Worm (Caenorhabditis elegans): ENCODE results near the gene F38E1.6.
A peak's percentile ranks its signal among the peaks of the same experiment; 100 is the strongest.
"Not testable (repeated sequence)": the region's sequence is repeated elsewhere in the genome, so short reads cannot be mapped to it uniquely, and the experiment has no call there.

F38E1.6 gene

DNA sequence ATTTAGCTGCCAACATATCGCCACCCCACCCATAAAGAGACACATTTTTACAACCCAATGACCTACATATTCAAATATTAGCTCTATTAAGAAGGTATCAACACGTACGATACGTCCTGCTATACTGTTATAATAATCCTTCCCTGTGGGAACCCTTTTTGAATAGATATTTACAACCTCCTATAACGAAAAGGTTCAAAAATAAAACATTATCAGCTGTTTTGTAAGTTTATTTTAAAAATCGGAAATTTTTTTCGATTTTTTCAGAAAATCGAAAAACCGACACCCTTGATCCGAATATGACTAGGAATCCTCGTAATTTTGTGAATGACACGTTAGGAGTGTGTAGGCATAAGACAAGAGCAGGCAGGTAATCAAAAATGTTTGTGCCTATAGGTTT lies 19.0 kb upstream of the F38E1.6 start, which contains the start of gene C08D8.7:
C08D8.7 (plus strand) TSS at position 301 of the 400 bp plus-strand sequence.
- TF ChIP-seq med-1 (GFP tag; optimal IDR thresholded peaks at IDR 0.05; ENCODE audit: insufficient read depth); ztf-29 (GFP tag; IDR thresholded peaks at IDR 0.05); T22C8.4 (GFP tag; IDR thresholded peaks at IDR 0.05): not testable (repeated sequence)

DNA sequence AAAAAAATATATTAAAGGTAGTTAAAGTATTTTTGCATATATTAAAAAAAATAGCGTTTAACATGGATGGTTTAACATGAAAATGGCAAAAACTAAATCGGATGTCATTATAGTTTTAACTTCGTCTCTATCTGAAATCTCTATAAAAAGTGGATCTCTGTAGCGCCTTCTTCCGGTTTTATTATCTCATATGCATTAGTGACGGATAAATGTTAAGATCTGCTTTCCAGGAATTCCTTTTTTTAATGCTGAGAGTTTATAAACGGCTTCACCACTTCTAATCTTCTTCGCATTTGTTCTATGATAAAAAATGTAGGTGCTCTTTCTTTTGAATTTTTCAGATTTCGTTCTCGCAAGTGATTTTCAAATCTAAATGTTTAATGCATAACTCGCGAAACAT lies 17.5 kb upstream of the F38E1.6 start:
- TF ChIP-seq med-1 (GFP tag; optimal IDR thresholded peaks at IDR 0.05; ENCODE audit: insufficient read depth) (no peak), klf-2 (GFP tag; conservative IDR thresholded peaks at IDR 0.05) (no peak), ref-1 (GFP tag; conservative IDR thresholded peaks at IDR 0.05) (no peak), tab-1 (GFP tag; IDR thresholded peaks at IDR 0.05) (no peak), flt-1 (GFP tag; IDR thresholded peaks at IDR 0.05) (no peak), ztf-29 (GFP tag; IDR thresholded peaks at IDR 0.05) (no peak), T22C8.4 (GFP tag; IDR thresholded peaks at IDR 0.05) (no peak), cog-1 (tag; optimal IDR thresholded peaks at IDR 0.05) (no peak), ztf-23 (GFP tag; IDR thresholded peaks at IDR 0.05) (no peak)

DNA sequence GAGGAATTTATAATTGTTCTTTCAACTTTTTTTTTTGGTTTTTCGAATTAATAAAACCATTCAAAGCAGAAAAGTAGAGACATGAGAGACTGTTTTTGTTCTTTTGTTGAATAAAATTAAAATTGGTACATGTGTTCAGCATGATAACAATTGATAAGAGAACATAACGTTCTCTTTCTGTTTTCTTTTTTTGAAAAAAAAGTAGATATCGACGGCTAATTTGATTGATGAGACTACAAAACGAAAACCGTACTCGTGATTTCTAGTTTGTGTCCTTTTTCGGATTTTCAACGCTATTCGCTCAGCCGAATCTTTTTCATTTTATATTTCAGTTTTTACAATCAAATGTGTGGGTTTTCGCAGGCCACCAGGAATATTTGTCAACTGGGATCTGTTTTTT lies 14.5 kb upstream of the F38E1.6 start, which contains the start of gene C08D8.1:
C08D8.1 (plus strand) TSS at position 324 of the 400 bp plus-strand sequence.
- TF ChIP-seq klf-2 (GFP tag; conservative IDR thresholded peaks at IDR 0.05) (no peak), tab-1 (GFP tag; IDR thresholded peaks at IDR 0.05) (no peak), flt-1 (GFP tag; IDR thresholded peaks at IDR 0.05) (no peak), ztf-29 (GFP tag; IDR thresholded peaks at IDR 0.05) (no peak), cog-1 (tag; optimal IDR thresholded peaks at IDR 0.05) (no peak), T22C8.4 (GFP tag; IDR thresholded peaks at IDR 0.05) (no peak)

DNA sequence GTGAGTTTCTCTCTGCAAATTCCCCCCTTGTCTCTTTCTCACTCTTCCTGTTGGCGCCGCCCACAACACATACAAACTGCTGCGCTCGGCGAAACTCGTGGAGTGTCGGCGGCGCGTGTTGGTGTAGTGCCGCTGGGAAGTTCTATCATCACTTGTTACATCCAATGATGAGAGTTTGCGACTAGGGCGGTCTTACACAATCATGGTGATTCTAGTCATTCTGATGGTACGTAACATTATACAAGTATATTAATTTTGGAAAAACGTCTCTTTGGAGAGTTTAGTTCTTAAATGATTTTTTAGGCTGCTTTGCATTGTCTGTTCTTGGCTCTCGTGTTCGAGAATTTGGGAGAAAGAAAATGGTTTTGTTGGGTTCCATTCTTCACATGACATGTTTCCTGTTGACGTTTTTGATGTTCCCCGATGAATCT lies 10.9 kb upstream of the F38E1.6 start:
- TF ChIP-seq ztf-23 (GFP tag; IDR thresholded peaks at IDR 0.05) (peak; percentile 65; the same call in 1 of the 2 replicates), ref-1 (GFP tag; conservative IDR thresholded peaks at IDR 0.05) (no peak), cog-1 (tag; optimal IDR thresholded peaks at IDR 0.05) (peak; percentile 72), flt-1 (GFP tag; IDR thresholded peaks at IDR 0.05) (peak; percentile 48; the same call in 1 of the 2 replicates)

DNA sequence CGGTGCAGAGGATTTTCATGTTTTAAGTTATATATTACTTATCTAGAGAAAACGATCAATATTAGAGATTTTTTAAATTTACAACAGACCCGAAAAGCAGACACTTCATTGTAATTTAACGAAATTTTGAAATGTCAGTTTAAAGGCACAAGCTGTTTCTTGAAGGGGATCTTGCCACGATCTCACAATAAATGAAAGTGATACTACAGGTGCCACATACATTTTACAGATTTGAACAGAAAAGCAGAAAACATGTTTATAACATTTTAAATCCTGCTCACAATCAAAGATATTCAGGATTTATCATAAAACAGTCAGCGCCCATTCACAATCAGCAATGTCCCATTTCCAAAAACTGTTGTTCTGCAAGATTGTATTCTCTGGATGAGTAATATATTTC lies 9.9 kb upstream of the F38E1.6 start:
- TF ChIP-seq ztf-29 (GFP tag; IDR thresholded peaks at IDR 0.05) (no peak), T22C8.4 (GFP tag; IDR thresholded peaks at IDR 0.05) (no peak), ztf-23 (GFP tag; IDR thresholded peaks at IDR 0.05) (no peak)

DNA sequence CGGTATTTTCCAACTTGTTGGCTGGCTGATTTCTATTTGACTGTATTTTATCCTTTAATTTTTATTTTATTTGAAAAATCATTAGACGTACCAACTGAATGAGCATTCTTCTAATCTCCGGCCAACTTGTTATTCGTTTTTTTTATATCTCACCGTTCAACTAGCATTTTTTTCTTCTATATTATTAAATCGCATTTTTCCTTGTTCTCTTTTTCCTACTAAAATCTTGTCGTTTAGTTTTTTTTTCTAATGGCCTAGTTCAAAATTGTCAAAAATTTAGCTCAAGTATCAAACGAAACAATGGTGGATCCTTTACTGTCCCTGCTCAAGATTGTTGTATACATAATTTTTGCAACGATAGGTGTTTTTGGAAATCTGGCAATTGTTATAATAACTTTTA lies 8.5 kb upstream of the F38E1.6 start, which contains the start of gene srsx-22:
srsx-22 (plus strand) TSS at position 301 of the 400 bp plus-strand sequence.
- no peak for TF ChIP-seq flt-1 (GFP tag; IDR thresholded peaks at IDR 0.05)
- TF ChIP-seq ztf-23 (GFP tag; IDR thresholded peaks at IDR 0.05) = no peak
- no peak for TF ChIP-seq T22C8.4 (GFP tag; IDR thresholded peaks at IDR 0.05)
- TF ChIP-seq klf-2 (GFP tag; conservative IDR thresholded peaks at IDR 0.05) = no peak
- TF ChIP-seq cog-1 (tag; optimal IDR thresholded peaks at IDR 0.05) = no peak
- no peak for TF ChIP-seq tab-1 (GFP tag; IDR thresholded peaks at IDR 0.05)
- no peak for TF ChIP-seq med-1 (GFP tag; optimal IDR thresholded peaks at IDR 0.05; ENCODE audit: insufficient read depth)
- no peak for TF ChIP-seq ztf-29 (GFP tag; IDR thresholded peaks at IDR 0.05)
- TF ChIP-seq ref-1 (GFP tag; conservative IDR thresholded peaks at IDR 0.05) = no peak

ce11 chrV:8355435-8356212 lies 4.3 kb upstream of the F38E1.6 start, which contains the start of gene mom-2:
TSS of gene mom-2 (plus strand) at chrV:8355988.
- no peak for TF ChIP-seq tab-1 (GFP tag; IDR thresholded peaks at IDR 0.05)
- TF ChIP-seq med-1 (GFP tag; optimal IDR thresholded peaks at IDR 0.05; ENCODE audit: insufficient read depth) = no peak
- no peak for TF ChIP-seq klf-2 (GFP tag; conservative IDR thresholded peaks at IDR 0.05)
- TF ChIP-seq ztf-29 (GFP tag; IDR thresholded peaks at IDR 0.05) = no peak
- TF ChIP-seq ztf-23 (GFP tag; IDR thresholded peaks at IDR 0.05) = no peak
- TF ChIP-seq T22C8.4 (GFP tag; IDR thresholded peaks at IDR 0.05) = no peak
- TF ChIP-seq cog-1 (tag; optimal IDR thresholded peaks at IDR 0.05) = no peak
- no peak for TF ChIP-seq flt-1 (GFP tag; IDR thresholded peaks at IDR 0.05)
- TF ChIP-seq ref-1 (GFP tag; conservative IDR thresholded peaks at IDR 0.05) = no peak

- TF ChIP-seq med-1 (GFP tag; optimal IDR thresholded peaks at IDR 0.05; ENCODE audit: insufficient read depth) (no peak), cog-1 (tag; optimal IDR thresholded peaks at IDR 0.05) (no peak), ztf-29 (GFP tag; IDR thresholded peaks at IDR 0.05) (no peak), flt-1 (GFP tag; IDR thresholded peaks at IDR 0.05) (no peak), klf-2 (GFP tag; conservative IDR thresholded peaks at IDR 0.05) (no peak), ref-1 (GFP tag; conservative IDR thresholded peaks at IDR 0.05) (no peak), T22C8.4 (GFP tag; IDR thresholded peaks at IDR 0.05) (no peak), ztf-23 (GFP tag; IDR thresholded peaks at IDR 0.05) (no peak), tab-1 (GFP tag; IDR thresholded peaks at IDR 0.05) (no peak)
Measured at ce11 chrV:8357756-8358155, 2.1 kb upstream of the F38E1.6 start.

- TF ChIP-seq tab-1 (GFP tag; IDR thresholded peaks at IDR 0.05) (no peak), ztf-29 (GFP tag; IDR thresholded peaks at IDR 0.05) (no peak), flt-1 (GFP tag; IDR thresholded peaks at IDR 0.05) (no peak), ref-1 (GFP tag; conservative IDR thresholded peaks at IDR 0.05) (no peak), cog-1 (tag; optimal IDR thresholded peaks at IDR 0.05) (no peak), klf-2 (GFP tag; conservative IDR thresholded peaks at IDR 0.05) (no peak), T22C8.4 (GFP tag; IDR thresholded peaks at IDR 0.05) (no peak), ztf-23 (GFP tag; IDR thresholded peaks at IDR 0.05) (no peak), med-1 (GFP tag; optimal IDR thresholded peaks at IDR 0.05; ENCODE audit: insufficient read depth) (no peak)
Measured at ce11 chrV:8358702-8359101, 1.2 kb upstream of the F38E1.6 start.

DNA sequence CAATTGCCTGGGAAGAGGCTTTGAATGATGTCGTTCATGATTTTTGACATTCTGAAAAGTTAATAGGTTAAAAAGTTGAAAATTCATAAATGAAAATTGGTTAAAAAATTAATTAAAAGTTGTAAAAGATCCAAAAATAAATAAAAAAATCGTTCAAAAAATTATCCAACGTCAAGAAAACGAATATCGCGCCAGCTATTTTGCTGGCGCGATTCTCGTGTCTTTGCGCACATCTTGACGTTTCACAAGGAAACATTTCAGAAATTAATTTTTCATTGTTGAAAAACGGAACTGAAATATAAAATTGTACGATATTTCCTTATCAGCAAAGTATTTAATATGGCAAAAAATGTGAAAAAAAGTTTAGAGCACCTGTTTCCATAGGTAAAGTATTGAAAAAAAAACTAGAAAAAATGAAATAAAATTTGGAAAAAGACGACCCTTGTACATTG lies 753 bp upstream of the F38E1.6 start, which contains the start of gene mpdu-1:
mpdu-1 (minus strand) TSS at position 51 of the 452 bp plus-strand sequence.
- TF ChIP-seq med-1 (GFP tag; optimal IDR thresholded peaks at IDR 0.05; ENCODE audit: insufficient read depth) = no peak
- TF ChIP-seq flt-1 (GFP tag; IDR thresholded peaks at IDR 0.05) = 0 out of 2 replicates have a peak, but pooled peaks have one; percentile 39
- TF ChIP-seq ztf-23 (GFP tag; IDR thresholded peaks at IDR 0.05) = no peak
